In genomic region chrIV:11474067-11474466, ce11 we compare ENCODE assay signal across 2 worm cellular contexts.
TF ChIP-seq lines count a peak whose summit lies in the region.

No protein-coding gene starts in this region.

TF ChIP-seq in whole organism, L4 larva, 104 proteins besides CTCF, POLR2A, EP300 and RAD21 (continued from another document):
- TF ChIP-seq hlh-30 (tag; optimal IDR thresholded peaks at IDR 0.05; lab: Kevin White, UChicago; ENCODE audit: insufficient read depth) (peak; percentile 73), attf-4 (tag; optimal IDR thresholded peaks at IDR 0.05; lab: Kevin White, UChicago) (no peak), saeg-2 (GFP tag; IDR thresholded peaks at IDR 0.05; lab: Robert Waterston, UW) (peak; percentile 86), nhr-6 (tag; optimal IDR thresholded peaks at IDR 0.05; lab: Kevin White, UChicago) (peak; percentile 5), aly-2 (tag; optimal IDR thresholded peaks at IDR 0.05; lab: Kevin White, UChicago) (peak; percentile 81), nhr-111 (GFP tag; optimal IDR thresholded peaks at IDR 0.05; lab: Kevin White, UChicago) (peak; percentile 95), spr-1 (tag; optimal IDR thresholded peaks at IDR 0.05; lab: Kevin White, UChicago) (peak; percentile 87), lin-1 (GFP tag; IDR thresholded peaks at IDR 0.05; lab: Robert Waterston, UW) (peak; percentile 93), F37D6.2 (tag; optimal IDR thresholded peaks at IDR 0.05; lab: Kevin White, UChicago) (peak; percentile 46), daf-12 (tag; optimal IDR thresholded peaks at IDR 0.05; lab: Kevin White, UChicago) (no peak), nhr-41 (GFP tag; IDR thresholded peaks at IDR 0.05; lab: Robert Waterston, UW) (peak; percentile 87), lir-3 (tag; optimal IDR thresholded peaks at IDR 0.05; lab: Kevin White, UChicago) (peak; percentile 91), nhr-77 (tag; optimal IDR thresholded peaks at IDR 0.05; lab: Kevin White, UChicago) (no peak), lin-29 (GFP tag; IDR thresholded peaks at IDR 0.05; lab: Robert Waterston, UW) (peak; percentile 83), Y48G9A.11 (GFP tag; IDR thresholded peaks at IDR 0.05; lab: Robert Waterston, UW) (peak; percentile 88), T26A8.4 (GFP tag; IDR thresholded peaks at IDR 0.05; lab: Robert Waterston, UW) (peak; percentile 90), zfp-3 (GFP tag; conservative IDR thresholded peaks at IDR 0.05; lab: Robert Waterston, UW) (peak; percentile 90; the same call in 1 of the 2 replicates), lin-38 (GFP tag; IDR thresholded peaks at IDR 0.05; lab: Robert Waterston, UW) (peak; percentile 86), zip-11 (GFP tag; IDR thresholded peaks at IDR 0.05; lab: Robert Waterston, UW) (peak; percentile 90), pha-4 (GFP tag; IDR thresholded peaks at IDR 0.05; lab: Robert Waterston, UW) (peak; percentile 95; the same call in 1 of the 2 replicates), pha-4 (tag; optimal IDR thresholded peaks at IDR 0.05; lab: Kevin White, UChicago) (no peak), arid-1 (GFP tag; conservative IDR thresholded peaks at IDR 0.05; lab: Robert Waterston, UW) (peak; percentile 96), dve-1 (tag; optimal IDR thresholded peaks at IDR 0.05; lab: Kevin White, UChicago; ENCODE audit: insufficient read depth) (peak; percentile 75), vab-7 (GFP tag; IDR thresholded peaks at IDR 0.05; lab: Robert Waterston, UW) (peak; percentile 96), dmd-6 (GFP tag; IDR thresholded peaks at IDR 0.05; lab: Robert Waterston, UW) (peak; percentile 75), lin-13 (GFP tag; optimal IDR thresholded peaks at IDR 0.05; lab: Kevin White, UChicago) (peak; percentile 85), snpc-1.2 (GFP tag; IDR thresholded peaks at IDR 0.05; lab: Robert Waterston, UW) (peak; percentile 94), lim-7 (GFP tag; IDR thresholded peaks at IDR 0.05; lab: Robert Waterston, UW) (peak; percentile 99), hif-1 (tag; optimal IDR thresholded peaks at IDR 0.05; lab: Kevin White, UChicago) (peak; percentile 67 to 79), egl-27 (tag; optimal IDR thresholded peaks at IDR 0.05; lab: Kevin White, UChicago) (no peak), hmg-1.1 (GFP tag; IDR thresholded peaks at IDR 0.05; lab: Robert Waterston, UW) (peak; percentile 91), php-3 (GFP tag; IDR thresholded peaks at IDR 0.05; lab: Robert Waterston, UW) (peak; percentile 91), R02D3.7 (tag; optimal IDR thresholded peaks at IDR 0.05; lab: Kevin White, UChicago) (peak; percentile 14), skn-1 (tag; optimal IDR thresholded peaks at IDR 0.05; lab: Kevin White, UChicago) (no peak), dmd-9 (GFP tag; IDR thresholded peaks at IDR 0.05; lab: Robert Waterston, UW) (peak; percentile 89), spr-3 (GFP tag; optimal IDR thresholded peaks at IDR 0.05; lab: Kevin White, UChicago) (peak; percentile 85), gei-8 (GFP tag; optimal IDR thresholded peaks at IDR 0.05; lab: Kevin White, UChicago) (peak; percentile 97), unc-130 (GFP tag; optimal IDR thresholded peaks at IDR 0.05; lab: Kevin White, UChicago) (peak; percentile 87), duxl-1 (tag; optimal IDR thresholded peaks at IDR 0.05; lab: Kevin White, UChicago; ENCODE audit: poor library complexity) (peak; percentile 86), aha-1 (tag; lab: Kevin White, UChicago) (peak; percentile 95)

TF ChIP-seq in whole organism, late embryonic, 69 proteins besides CTCF, POLR2A, EP300 and RAD21 (continued from another document):
- TF ChIP-seq madf-2 (tag; optimal IDR thresholded peaks at IDR 0.05; lab: Kevin White, UChicago) (peak; percentile 89), eyg-1 (tag; optimal IDR thresholded peaks at IDR 0.05; lab: Kevin White, UChicago) (peak; percentile 87), ceh-48 (tag; optimal IDR thresholded peaks at IDR 0.05; lab: Kevin White, UChicago) (peak; percentile 87)
TF ChIP-seq in whole organism, late embryonic: peak in this region for 64.
